Worm (Caenorhabditis elegans) whole organism, L4 larva: ENCODE results near the gene C08E3.1.

Source experiments
- D1046.2 ChIP-seq: fragments of 200-800 bp; sonication (Bioruptor generic); IDR thresholded peaks from 2 replicates; pipeline ENCODE4 v1.3.6; 2022; ENCODE audit warnings: missing genetic modification characterization, missing compliant biosample characterization
- F44E2.7 ChIP-seq: fragments of 200-800 bp; sonication (Bioruptor generic); IDR thresholded peaks from 2 replicates; pipeline ENCODE4 v2.1.2; 2022; ENCODE audit warnings: missing genetic modification characterization, missing compliant biosample characterization
- Y105C5A.15 ChIP-seq: fragments of 200-800 bp; sonication (Bioruptor generic); IDR thresholded peaks from 2 replicates; pipeline ENCODE4 v1.3.6; 2022; ENCODE audit warnings: missing genetic modification characterization, missing compliant biosample characterization
- Y48G9A.11 ChIP-seq: fragments of 200-800 bp; sonication (Bioruptor generic); IDR thresholded peaks from 2 replicates; pipeline ENCODE4 v1.3.6; 2022; ENCODE audit warnings: missing genetic modification reagents, missing genetic modification characterization, missing compliant biosample characterization
- Y5F2A.4 ChIP-seq: fragments of 200-800 bp; sonication (Bioruptor generic); optimal IDR thresholded peaks from 2 replicates; lab custom pipeline; 2018; ENCODE audit warnings: mild to moderate bottlenecking, missing genetic modification characterization, missing compliant biosample characterization
- Y75B8A.6 ChIP-seq: fragments of 200-800 bp; sonication (Bioruptor generic); IDR thresholded peaks from 2 replicates; pipeline ENCODE4 v1.3.6; 2022; ENCODE audit warnings: missing genetic modification reagents, missing genetic modification characterization, missing compliant biosample characterization
- ctbp-1 ChIP-seq: fragments of 200-800 bp; sonication (Bioruptor generic); IDR thresholded peaks from 2 replicates; pipeline ENCODE4 v1.3.6; 2022; ENCODE audit warnings: missing genetic modification reagents, missing genetic modification characterization, missing compliant biosample characterization
- daf-16 ChIP-seq, 3 experiments: sonication (generic microtip); optimal IDR thresholded peaks; 2 replicates each; lab custom pipeline; 2016 to 2017; ENCODE audit warnings: missing genetic modification characterization in 3 of 3, missing genetic modification reagents in 3 of 3, mild to moderate bottlenecking in 2 of 3, missing compliant biosample characterization in 2 of 3, missing biosample characterization in 1 of 3, moderate library complexity in 1 of 3
- dmd-6 ChIP-seq: fragments of 200-800 bp; sonication (Bioruptor generic); IDR thresholded peaks from 2 replicates; pipeline ENCODE4 v1.3.6; 2022; ENCODE audit warnings: missing genetic modification reagents, missing genetic modification characterization, missing compliant biosample characterization
- dmd-9 ChIP-seq: fragments of 200-800 bp; sonication (Bioruptor generic); IDR thresholded peaks from 2 replicates; pipeline ENCODE4 v1.3.6; 2022; ENCODE audit warnings: missing genetic modification reagents, missing genetic modification characterization, missing compliant biosample characterization
- dpl-1 ChIP-seq: fragments of 150-350 bp; optimal IDR thresholded peaks from 2 replicates; lab custom pipeline; 2014; ENCODE audit warnings: missing biosample characterization, missing genetic modification reagents, missing genetic modification characterization
- egl-27 ChIP-seq: sonication (generic microtip); optimal IDR thresholded peaks from 3 replicates; lab custom pipeline; 2017; ENCODE audit warnings: missing biosample characterization, missing genetic modification reagents, missing genetic modification characterization
- egl-43 ChIP-seq: fragments of 200-800 bp; sonication (Bioruptor generic); IDR thresholded peaks from 2 replicates; pipeline ENCODE4 v1.3.6; 2022; ENCODE audit warnings: missing genetic modification reagents, missing genetic modification characterization, missing compliant biosample characterization
- fos-1 ChIP-seq: fragments of 150-350 bp; optimal IDR thresholded peaks from 2 replicates; lab custom pipeline; 2014; ENCODE audit warnings: missing biosample characterization, missing genetic modification characterization
- hlh-11 ChIP-seq: fragments of 200-800 bp; sonication (Bioruptor generic); optimal IDR thresholded peaks from 2 replicates; lab custom pipeline; 2018; ENCODE audit warnings: mild to moderate bottlenecking, missing genetic modification characterization, missing compliant biosample characterization
- jun-1 ChIP-seq: fragments of 150-350 bp; optimal IDR thresholded peaks from 2 replicates; lab custom pipeline; 2014; ENCODE audit warnings: missing biosample characterization, missing genetic modification reagents, missing genetic modification characterization
- lin-29 ChIP-seq: fragments of 200-800 bp; sonication (Bioruptor generic); IDR thresholded peaks from 2 replicates; pipeline ENCODE4 v1.3.6; 2022; ENCODE audit warnings: missing genetic modification reagents, missing genetic modification characterization, missing compliant biosample characterization
- lin-38 ChIP-seq: fragments of 200-800 bp; sonication (Bioruptor generic); IDR thresholded peaks from 2 replicates; pipeline ENCODE4 v1.3.6; 2022; ENCODE audit warnings: missing genetic modification reagents, missing genetic modification characterization, missing compliant biosample characterization
- lir-3 ChIP-seq: sonication (generic microtip); optimal IDR thresholded peaks from 2 replicates; lab custom pipeline; 2016; ENCODE audit warnings: mild to moderate bottlenecking, missing genetic modification characterization, missing compliant biosample characterization
- lsy-2 ChIP-seq, 2 experiments: fragments of 150-350 bp in 1 of 2; sonication (generic microtip) in 1 of 2; optimal IDR thresholded peaks; 2 replicates each; lab custom pipeline; 2014 to 2017; ENCODE audit warnings: missing biosample characterization in 2 of 2, missing genetic modification characterization in 2 of 2
- mdl-1 ChIP-seq, 2 experiments: fragments of 150-350 bp in 1 of 2; sonication (generic microtip) in 1 of 2; optimal IDR thresholded peaks; 2 replicates each; lab custom pipeline; 2014 to 2017; ENCODE audit warnings: missing biosample characterization in 2 of 2, missing genetic modification characterization in 2 of 2
- mep-1 ChIP-seq: fragments of 150-350 bp; sonication (generic microtip); optimal IDR thresholded peaks from 3 replicates; lab custom pipeline; 2014; ENCODE audit warnings: missing biosample characterization, missing genetic modification characterization
- mes-2 ChIP-seq: sonication (generic microtip); optimal IDR thresholded peaks from 2 replicates; lab custom pipeline; 2016; ENCODE audit warnings: missing genotype, mild to moderate bottlenecking, missing genetic modification characterization, missing compliant biosample characterization; ENCODE audit not compliant: poor library complexity, severe bottlenecking
- mxl-3 ChIP-seq: fragments of 200-800 bp; sonication (Bioruptor generic); optimal IDR thresholded peaks from 2 replicates; lab custom pipeline; 2018; ENCODE audit warnings: mild to moderate bottlenecking, missing genetic modification characterization, missing compliant biosample characterization
- nhr-10 ChIP-seq: fragments of 150-350 bp; optimal IDR thresholded peaks from 2 replicates; lab custom pipeline; 2014; ENCODE audit warnings: missing biosample characterization, missing genetic modification characterization
- nhr-28 ChIP-seq: fragments of 150-350 bp; optimal IDR thresholded peaks from 2 replicates; lab custom pipeline; 2014; ENCODE audit warnings: missing biosample characterization, missing genetic modification characterization
- nhr-41 ChIP-seq: fragments of 200-800 bp; sonication (Bioruptor generic); IDR thresholded peaks from 2 replicates; pipeline ENCODE4 v1.3.6; 2022; ENCODE audit warnings: missing genetic modification reagents, missing genetic modification characterization, missing compliant biosample characterization
- nhr-42 ChIP-seq: fragments of 200-800 bp; sonication (Bioruptor generic); IDR thresholded peaks from 2 replicates; pipeline ENCODE4 v1.3.6; 2022; ENCODE audit warnings: missing genetic modification characterization, missing compliant biosample characterization
- nhr-77 ChIP-seq: fragments of 150-350 bp; optimal IDR thresholded peaks from 2 replicates; lab custom pipeline; 2014; ENCODE audit warnings: missing biosample characterization, missing genetic modification characterization
- php-3 ChIP-seq: fragments of 200-800 bp; sonication (Bioruptor generic); IDR thresholded peaks from 2 replicates; pipeline ENCODE4 v1.3.6; 2022; ENCODE audit warnings: missing genetic modification reagents, missing genetic modification characterization, missing compliant biosample characterization
- pqm-1 ChIP-seq: sonication (generic microtip); optimal IDR thresholded peaks from 2 replicates; lab custom pipeline; 2017; ENCODE audit warnings: missing biosample characterization, missing genetic modification characterization
- saeg-2 ChIP-seq: fragments of 200-800 bp; sonication (Bioruptor generic); IDR thresholded peaks from 2 replicates; pipeline ENCODE4 v1.3.6; 2022; ENCODE audit warnings: missing genetic modification reagents, missing genetic modification characterization, missing compliant biosample characterization
- set-16 ChIP-seq: fragments of 200-800 bp; sonication (Bioruptor generic); IDR thresholded peaks from 2 replicates; pipeline ENCODE4 v1.3.6; 2022; ENCODE audit warnings: missing genetic modification reagents, missing genetic modification characterization, missing compliant biosample characterization
- skn-1 ChIP-seq: fragments of 150-350 bp; optimal IDR thresholded peaks from 2 replicates; lab custom pipeline; 2014; ENCODE audit warnings: missing biosample characterization, missing genetic modification characterization
- spr-1 ChIP-seq: sonication (generic microtip); optimal IDR thresholded peaks from 2 replicates; lab custom pipeline; 2016; ENCODE audit warnings: mild to moderate bottlenecking, missing genetic modification characterization, missing compliant biosample characterization
- vab-7 ChIP-seq: fragments of 200-800 bp; sonication (Bioruptor generic); IDR thresholded peaks from 2 replicates; pipeline ENCODE4 v1.3.6; 2022; ENCODE audit warnings: missing genetic modification reagents, missing genetic modification characterization, missing compliant biosample characterization
- zfp-3 ChIP-seq: fragments of 200-800 bp; sonication (Bioruptor generic); conservative IDR thresholded peaks from 2 replicates; pipeline ENCODE4 v1.3.6; 2022; ENCODE audit warnings: missing genetic modification reagents, missing genetic modification characterization, missing compliant biosample characterization
- ztf-7 ChIP-seq: fragments of 150-350 bp; optimal IDR thresholded peaks from 2 replicates; lab custom pipeline; 2014; ENCODE audit warnings: missing biosample characterization, missing genetic modification characterization

The C08E3.1 gene

ce11 chrII:1601507-1601906 is 32.1 kb upstream of the C08E3.1 start, which contains the start of gene bath-47:
Gene bath-47, plus strand, starts transcription at chrII:1601811.
- no peak for TF ChIP-seq Y48G9A.11 (GFP tag; lab: Robert Waterston, UW)

ce11 chrII:1603049-1603448 is 30.5 kb upstream of the C08E3.1 start:
- TF ChIP-seq saeg-2 (GFP tag; lab: Robert Waterston, UW) (no peak), set-16 (GFP tag; lab: Robert Waterston, UW) (peak; percentile 84)

- TF ChIP-seq dmd-6 (GFP tag; lab: Robert Waterston, UW), result no peak
- no peak for TF ChIP-seq F44E2.7 (GFP tag; lab: Robert Waterston, UW)
- no peak for TF ChIP-seq lir-3 (tag; lab: Kevin White, UChicago)
- TF ChIP-seq fos-1 (tag; lab: Kevin White, UChicago), result no peak
- no peak for TF ChIP-seq mes-2
- no peak for TF ChIP-seq php-3
- TF ChIP-seq lin-38 (GFP tag; lab: Robert Waterston, UW), result no peak
- TF ChIP-seq Y75B8A.6 (GFP tag; lab: Robert Waterston, UW), result no peak
- no peak for TF ChIP-seq skn-1 (tag; lab: Kevin White, UChicago)
- no peak for TF ChIP-seq dpl-1
- TF ChIP-seq egl-27 (tag; lab: Kevin White, UChicago), result no peak
- TF ChIP-seq Y5F2A.4 (GFP tag; lab: Kevin White, UChicago), result no peak
- TF ChIP-seq mdl-1 (tag; optimal IDR thresholded peaks at IDR 0.05; lab: Kevin White, UChicago), result no peak
- TF ChIP-seq mxl-3 (GFP tag; lab: Kevin White, UChicago), result no peak
- TF ChIP-seq, all 104 proteins: peak for 0
Measured at ce11 chrII:1605010-1605409, 28.6 kb upstream of the C08E3.1 start.

ce11 chrII:1606079-1606478 is 27.5 kb upstream of the C08E3.1 start, which contains the start of gene bath-33:
Gene bath-33, minus strand, starts transcription at chrII:1606179.
- TF ChIP-seq mxl-3 (GFP tag; lab: Kevin White, UChicago) (no peak), nhr-10 (tag; lab: Kevin White, UChicago) (no peak), dmd-9 (GFP tag; lab: Robert Waterston, UW) (no peak), egl-43 (GFP tag; lab: Robert Waterston, UW) (no peak), ztf-7 (tag; lab: Kevin White, UChicago) (no peak), F44E2.7 (GFP tag; lab: Robert Waterston, UW) (no peak), D1046.2 (GFP tag; lab: Robert Waterston, UW) (no peak), vab-7 (GFP tag; lab: Robert Waterston, UW) (no peak), lin-38 (GFP tag; lab: Robert Waterston, UW) (no peak), ctbp-1 (GFP tag; lab: Robert Waterston, UW) (no peak), nhr-42 (GFP tag; lab: Robert Waterston, UW) (no peak), nhr-41 (GFP tag; lab: Robert Waterston, UW) (no peak), mep-1 (no peak), nhr-28 (tag; lab: Kevin White, UChicago) (no peak), zfp-3 (GFP tag; lab: Robert Waterston, UW) (no peak)
- TF ChIP-seq, all 104 proteins: peak for 0

- TF ChIP-seq nhr-28 (tag; lab: Kevin White, UChicago) (peak; percentile 48), F44E2.7 (GFP tag; lab: Robert Waterston, UW) (no peak), lin-29 (GFP tag; lab: Robert Waterston, UW) (no peak), jun-1 (tag; lab: Kevin White, UChicago) (no peak), daf-16 (GFP tag; optimal IDR thresholded peaks at IDR 0.05; lab: Kevin White, UChicago) (no peak), daf-16 (tag; optimal IDR thresholded peaks at IDR 0.05; lab: Kevin White, UChicago) (peak; percentile 86), nhr-77 (peak; percentile 46), hlh-11 (tag; lab: Kevin White, UChicago) (peak; percentile 15), Y105C5A.15 (GFP tag; lab: Robert Waterston, UW) (no peak), pqm-1 (tag; lab: Kevin White, UChicago) (peak; percentile 80), spr-1 (tag; lab: Kevin White, UChicago) (no peak), skn-1 (tag; lab: Kevin White, UChicago) (no peak), lsy-2 (tag; optimal IDR thresholded peaks at IDR 0.05; lab: Kevin White, UChicago) (no peak)
- TF ChIP-seq, all 104 proteins: peak for 5
Measured at ce11 chrII:1607575-1607974, 26.0 kb upstream of the C08E3.1 start.
